Fruit fly (Drosophila melanogaster) whole organism, embryonic: ENCODE measurements around the gene CG15773.

Source experiments
- Blimp-1 ChIP-seq: fragments of 200-800 bp; sonication (Bioruptor generic); optimal IDR thresholded peaks from 3 replicates; lab custom pipeline; 2018; ENCODE audit warnings: missing biosample characterization, missing genetic modification characterization, mild to moderate bottlenecking, moderate library complexity, missing genetic modification reagents
- CG1024 ChIP-seq: fragments of 200-800 bp; sonication (Bioruptor generic); IDR thresholded peaks from 2 replicates; pipeline ENCODE4 v1.3.6; 2022; ENCODE audit warnings: missing biosample characterization, missing genetic modification characterization
- CG10431 ChIP-seq: fragments of 200-800 bp; sonication (Bioruptor generic); optimal IDR thresholded peaks from 3 replicates; lab custom pipeline; 2018; ENCODE audit warnings: missing biosample characterization, mild to moderate bottlenecking, missing genetic modification characterization
- CG10959 ChIP-seq: fragments of 200-800 bp; sonication (Bioruptor generic); IDR thresholded peaks from 2 replicates; pipeline ENCODE4 v1.3.6; 2022; ENCODE audit warnings: missing biosample characterization, missing genetic modification characterization
- CG12744 ChIP-seq: fragments of 200-800 bp; sonication (Bioruptor generic); optimal IDR thresholded peaks from 2 replicates; lab custom pipeline; 2016; ENCODE audit warnings: missing biosample characterization, missing genetic modification characterization
- CG14710 ChIP-seq: fragments of 200-800 bp; sonication (Bioruptor generic); optimal IDR thresholded peaks from 3 replicates; lab custom pipeline; 2019; ENCODE audit warnings: missing biosample characterization, mild to moderate bottlenecking, missing genetic modification characterization, moderate library complexity
- CG1602 ChIP-seq: fragments of 200-800 bp; sonication (Bioruptor generic); optimal IDR thresholded peaks from 3 replicates; lab custom pipeline; 2016; ENCODE audit warnings: missing biosample characterization, missing genetic modification characterization
- CG1603 ChIP-seq: fragments of 200-800 bp; sonication (Bioruptor generic); optimal IDR thresholded peaks from 2 replicates; lab custom pipeline; 2019; ENCODE audit warnings: missing biosample characterization, mild to moderate bottlenecking, missing genetic modification characterization, moderate library complexity
- CG16813 ChIP-seq: fragments of 200-800 bp; sonication (Bioruptor generic); IDR thresholded peaks from 3 replicates; pipeline ENCODE4 v1.3.6; 2022; ENCODE audit warnings: missing biosample characterization, missing genetic modification characterization; ENCODE audit not compliant: partially characterized antibody
- CG32532 ChIP-seq: fragments of 200-800 bp; sonication (Bioruptor generic); IDR thresholded peaks from 2 replicates; pipeline ENCODE4 v1.3.6; 2022; ENCODE audit warnings: missing biosample characterization, missing genetic modification characterization
- CG34422 ChIP-seq: fragments of 200-800 bp; sonication (Bioruptor generic); IDR thresholded peaks from 3 replicates; pipeline ENCODE4 v1.3.6; 2022; ENCODE audit warnings: missing biosample characterization, missing genetic modification characterization
- CG3847 ChIP-seq: fragments of 200-800 bp; sonication (Bioruptor generic); IDR thresholded peaks from 2 replicates; pipeline ENCODE4 v1.3.6; 2022; ENCODE audit warnings: missing biosample characterization, missing genetic modification characterization
- CG4404 ChIP-seq: fragments of 200-800 bp; sonication (Bioruptor generic); IDR thresholded peaks from 2 replicates; pipeline ENCODE4 v1.3.6; 2022; ENCODE audit warnings: missing biosample characterization, missing genetic modification characterization
- CG5953 ChIP-seq: fragments of 200-800 bp; sonication (Bioruptor generic); IDR thresholded peaks from 2 replicates; pipeline ENCODE4 v1.3.6; 2022; ENCODE audit warnings: missing biosample characterization, missing genetic modification characterization
- CG6254 ChIP-seq: fragments of 200-800 bp; sonication (Bioruptor generic); optimal IDR thresholded peaks from 3 replicates; lab custom pipeline; 2017; ENCODE audit warnings: mild to moderate bottlenecking, missing biosample characterization, missing genetic modification reagents, missing genetic modification characterization
- CG7271 ChIP-seq: fragments of 200-800 bp; sonication (Bioruptor generic); optimal IDR thresholded peaks from 2 replicates; lab custom pipeline; 2018; ENCODE audit warnings: missing biosample characterization, mild to moderate bottlenecking, missing genetic modification characterization, moderate library complexity
- CG7556 ChIP-seq: fragments of 200-800 bp; sonication (Bioruptor generic); optimal IDR thresholded peaks from 2 replicates; lab custom pipeline; 2017; ENCODE audit warnings: missing biosample characterization, mild to moderate bottlenecking, missing genetic modification characterization
- Dfd ChIP-seq, 2 experiments: fragments of >200 bp; optimal IDR thresholded peaks; 2 replicates each; lab custom pipeline; 2017; ENCODE audit warnings: missing biosample characterization in 2 of 2, missing genetic modification characterization in 2 of 2
- Dip2 ChIP-seq: fragments of 200-800 bp; sonication (Bioruptor generic); IDR thresholded peaks from 2 replicates; pipeline ENCODE4 v1.3.6; 2022; ENCODE audit warnings: missing biosample characterization, missing genetic modification characterization
- E2f1 ChIP-seq: fragments of 200-800 bp; sonication (Bioruptor generic); IDR thresholded peaks from 2 replicates; pipeline ENCODE4 v1.3.6; 2022; ENCODE audit warnings: missing biosample characterization, missing genetic modification characterization
- H15 ChIP-seq: fragments of 200-800 bp; sonication (Bioruptor generic); IDR thresholded peaks from 3 replicates; pipeline ENCODE4 v1.3.6; 2022; ENCODE audit warnings: missing biosample characterization, missing genetic modification characterization
- Hr3 ChIP-seq: fragments of 200-800 bp; sonication (Bioruptor generic); optimal IDR thresholded peaks from 3 replicates; lab custom pipeline; 2016; ENCODE audit warnings: missing biosample characterization, missing genetic modification characterization
- Hsf ChIP-seq: fragments of 200-800 bp; sonication (Bioruptor generic); optimal IDR thresholded peaks from 3 replicates; lab custom pipeline; 2016; ENCODE audit warnings: missing biosample characterization, missing genetic modification characterization
- Lhr ChIP-seq: fragments of 200-800 bp; sonication (Bioruptor generic); optimal IDR thresholded peaks from 3 replicates; lab custom pipeline; 2017; ENCODE audit warnings: mild to moderate bottlenecking, missing biosample characterization, missing genetic modification reagents, missing genetic modification characterization
- Med ChIP-seq: fragments of 200-800 bp; sonication (Bioruptor generic); peaks from one replicate; lab custom pipeline; 2016; ENCODE audit warnings: missing biosample characterization, missing genetic modification characterization, mild to moderate bottlenecking, inconsistent platforms, moderate library complexity
- Mes4 ChIP-seq: fragments of 200-800 bp; sonication (Bioruptor generic); optimal IDR thresholded peaks from 2 replicates; lab custom pipeline; 2016; ENCODE audit warnings: missing biosample characterization, missing genetic modification characterization
- Poxn ChIP-seq: fragments of 200-800 bp; sonication (Bioruptor generic); IDR thresholded peaks from 2 replicates; pipeline ENCODE4 v1.3.6; 2022; ENCODE audit warnings: missing biosample characterization, missing genetic modification characterization
- Ptx1 ChIP-seq: fragments of 200-800 bp; sonication (Bioruptor generic); IDR thresholded peaks from 2 replicates; pipeline ENCODE4 v1.3.6; 2022; ENCODE audit warnings: missing biosample characterization, missing genetic modification characterization
- Rx ChIP-seq: fragments of 200-800 bp; sonication (Bioruptor generic); IDR thresholded peaks from 2 replicates; pipeline ENCODE4 v1.3.6; 2022; ENCODE audit warnings: missing biosample characterization, missing genetic modification characterization
- Spps ChIP-seq: fragments of 200-800 bp; sonication (Bioruptor generic); optimal IDR thresholded peaks from 2 replicates; lab custom pipeline; 2018; ENCODE audit warnings: missing biosample characterization, mild to moderate bottlenecking, missing genetic modification characterization
- ab ChIP-seq: fragments of 200-800 bp; sonication (Bioruptor generic); optimal IDR thresholded peaks from 2 replicates; lab custom pipeline; 2016; ENCODE audit warnings: missing biosample characterization, missing genetic modification characterization
- az2 ChIP-seq: fragments of 200-800 bp; sonication (Bioruptor generic); optimal IDR thresholded peaks from 3 replicates; lab custom pipeline; 2016; ENCODE audit warnings: missing biosample characterization, missing genetic modification characterization
- cas ChIP-seq: fragments of 200-800 bp; sonication (Bioruptor generic); IDR thresholded peaks from 2 replicates; pipeline ENCODE4 v1.3.6; 2022; ENCODE audit warnings: missing biosample characterization, missing genetic modification characterization
- ci ChIP-seq: fragments of 200-800 bp; sonication (Bioruptor generic); IDR thresholded peaks from 3 replicates; pipeline ENCODE4 v1.3.6; 2022; ENCODE audit warnings: missing biosample characterization, missing genetic modification characterization
- fu2 ChIP-seq: fragments of 200-800 bp; sonication (Bioruptor generic); optimal IDR thresholded peaks from 2 replicates; lab custom pipeline; 2016; ENCODE audit warnings: missing biosample characterization, missing genetic modification characterization
- grau ChIP-seq: fragments of 200-800 bp; optimal IDR thresholded peaks from 3 replicates; lab custom pipeline; 2019; ENCODE audit warnings: missing biosample characterization, mild to moderate bottlenecking, missing genetic modification characterization, moderate library complexity
- h ChIP-seq: fragments of >200 bp; optimal IDR thresholded peaks from 2 replicates; lab custom pipeline; 2017
- insv ChIP-seq, 2 experiments: fragments of 200-800 bp; sonication (Bioruptor generic); optimal IDR thresholded peaks; 3 replicates each; lab custom pipeline; 2016 to 2018; ENCODE audit warnings: missing biosample characterization in 2 of 2, missing genetic modification characterization in 2 of 2
- kah ChIP-seq: fragments of 200-800 bp; sonication (Bioruptor generic); optimal IDR thresholded peaks from 2 replicates; lab custom pipeline; 2018; ENCODE audit warnings: missing biosample characterization, mild to moderate bottlenecking, missing genetic modification characterization
- prd ChIP-seq, 3 experiments: fragments of >200 bp in 2 of 3; fragments of 200-800 bp in 1 of 3; sonication (Bioruptor generic) in 1 of 3; optimal IDR thresholded peaks in 2 of 3; IDR thresholded peaks in 1 of 3; 2 replicates in 2 of 3; 3 replicates in 1 of 3; pipeline versions ENCODE4 v1.3.6 to Lab custom; 2017 to 2022; ENCODE audit warnings: missing biosample characterization in 1 of 3, missing genetic modification characterization in 1 of 3
- psq ChIP-seq: fragments of 200-800 bp; sonication (Bioruptor generic); optimal IDR thresholded peaks from 2 replicates; lab custom pipeline; 2017; ENCODE audit warnings: missing biosample characterization, missing genetic modification characterization
- ranshi ChIP-seq: fragments of 200-800 bp; sonication (Bioruptor generic); IDR thresholded peaks from 2 replicates; pipeline ENCODE4 v1.3.6; 2022; ENCODE audit warnings: missing biosample characterization, missing genetic modification characterization
- row ChIP-seq: fragments of 200-800 bp; sonication (Bioruptor generic); IDR thresholded peaks from 3 replicates; pipeline ENCODE4 v1.3.6; 2022; ENCODE audit warnings: missing biosample characterization, missing genetic modification characterization
- slbo ChIP-seq: fragments of 200-800 bp; sonication (Bioruptor generic); IDR thresholded peaks from 2 replicates; pipeline ENCODE4 v1.3.6; 2022; ENCODE audit warnings: missing biosample characterization, missing genetic modification characterization
- ssp ChIP-seq: fragments of 200-800 bp; sonication (Bioruptor generic); IDR thresholded peaks from 2 replicates; pipeline ENCODE4 v1.3.6; 2022; ENCODE audit warnings: missing biosample characterization, missing genetic modification characterization
- tap ChIP-seq: fragments of 200-800 bp; optimal IDR thresholded peaks from 3 replicates; lab custom pipeline; 2019; ENCODE audit warnings: missing biosample characterization, mild to moderate bottlenecking, missing genetic modification characterization, moderate library complexity
- trem ChIP-seq: fragments of 200-800 bp; optimal IDR thresholded peaks from 3 replicates; lab custom pipeline; 2019; ENCODE audit warnings: missing biosample characterization, mild to moderate bottlenecking, missing genetic modification characterization, moderate library complexity
- tup ChIP-seq: fragments of 200-800 bp; sonication (Bioruptor generic); optimal IDR thresholded peaks from 2 replicates; lab custom pipeline; 2016; ENCODE audit warnings: missing biosample characterization, mild to moderate bottlenecking, missing genetic modification characterization, moderate library complexity
- twi ChIP-seq: fragments of 200-800 bp; optimal IDR thresholded peaks from 2 replicates; lab custom pipeline; 2019; ENCODE audit warnings: missing biosample characterization, mild to moderate bottlenecking, missing genetic modification characterization, moderate library complexity

The CG15773 gene

DNA sequence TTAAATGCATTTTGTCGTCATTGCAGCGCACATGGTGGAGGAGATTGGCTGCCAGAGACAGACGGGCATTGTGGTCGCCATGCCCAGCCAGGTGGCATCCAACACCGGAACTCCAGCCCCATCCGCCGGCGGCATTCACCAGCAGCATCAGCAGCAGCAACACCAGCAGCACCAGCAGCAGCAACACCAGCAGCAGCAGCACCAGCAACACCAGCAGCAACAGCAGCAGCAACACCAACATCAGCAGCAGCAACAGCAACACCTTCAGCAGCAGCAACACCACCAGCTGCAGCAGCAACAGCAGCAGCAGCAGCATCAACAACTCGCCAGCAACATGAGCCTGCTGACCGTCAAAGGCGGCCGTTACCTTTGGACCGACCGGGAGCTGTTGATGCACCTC is 20.3 kb downstream of the CG15773 start:
- no peak for TF ChIP-seq CG12744 (GFP tag; lab: Kevin White, UChicago)
- no peak for TF ChIP-seq CG14710 (tag; lab: Kevin White, UChicago)
- no peak for TF ChIP-seq CG7271
- no peak for TF ChIP-seq grau (tag; lab: Kevin White, UChicago)
- no peak for TF ChIP-seq CG34422 (GFP tag; lab: Robert Waterston, UW)
- TF ChIP-seq Med (GFP tag; lab: Kevin White, UChicago) = peak; percentile 14
- no peak for TF ChIP-seq Rx
- TF ChIP-seq Hsf = no peak
- no peak for TF ChIP-seq twi
- peak in 1 of 2 experiments; percentile 39 for TF ChIP-seq Dfd (GFP tag; optimal IDR thresholded peaks at IDR 0.05; lab: Kevin White, UChicago)
- TF ChIP-seq psq (GFP tag; lab: Kevin White, UChicago) = no peak
- no peak for TF ChIP-seq kah
- no peak for TF ChIP-seq Lhr (GFP tag; lab: Kevin White, UChicago)
- no peak for TF ChIP-seq Ptx1 (GFP tag; lab: Robert Waterston, UW)
- no peak for TF ChIP-seq CG3847 (GFP tag; lab: Robert Waterston, UW)
- TF ChIP-seq, all 482 proteins: peak for 2

DNA sequence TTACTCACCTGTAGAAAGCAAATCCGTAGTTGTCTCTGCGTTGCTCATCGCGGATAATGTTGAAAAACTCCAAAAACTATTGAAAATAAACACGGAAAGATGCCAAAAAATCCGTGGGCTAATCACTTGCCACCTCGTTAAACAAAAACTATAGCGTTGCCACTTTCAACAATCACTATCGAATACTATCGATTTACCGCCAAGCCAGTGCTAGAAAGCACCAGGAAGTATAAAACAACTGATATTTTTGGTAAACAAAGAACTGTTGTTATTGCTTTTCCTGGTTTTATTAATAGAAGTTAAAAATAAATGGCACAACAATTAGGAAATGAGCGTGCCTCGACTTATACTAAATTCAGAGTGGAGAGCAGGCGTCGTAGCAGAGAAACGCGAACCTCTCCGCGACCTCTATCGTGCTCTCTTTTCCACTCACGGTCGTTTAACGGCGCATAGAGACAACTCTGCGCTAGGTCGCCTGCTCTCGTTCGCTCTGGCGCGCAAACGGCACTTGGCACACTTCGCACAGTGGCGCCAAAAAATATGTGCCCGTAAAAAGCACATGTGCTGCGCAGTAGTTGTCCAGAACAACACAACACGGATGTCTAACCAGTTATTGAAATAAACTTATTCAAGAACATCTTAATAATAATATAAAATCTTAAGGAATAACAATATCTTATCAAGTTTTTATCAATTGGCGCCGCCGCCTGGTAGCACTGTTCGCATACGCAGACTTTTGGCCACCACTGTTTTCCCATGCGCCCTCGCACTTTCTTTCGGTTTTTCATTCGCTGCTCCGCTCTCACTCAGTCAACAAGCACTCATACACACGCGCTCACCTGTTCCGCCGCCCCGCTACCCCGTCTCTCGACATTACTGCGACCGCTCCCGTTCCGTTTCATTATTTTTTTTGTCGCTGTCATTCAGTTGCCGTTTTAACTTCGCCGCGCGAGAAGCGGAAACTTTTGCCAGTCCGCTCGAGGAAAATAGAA is 22.6 kb downstream of the CG15773 start, which contains the start of the genes lin-52 and CG15771:
Gene lin-52, minus strand, starts transcription at position 122 of the 992 bp plus-strand sequence.
Gene CG15771, plus strand, starts transcription at position 738 of the 992 bp plus-strand sequence.
- TF ChIP-seq insv (GFP tag; optimal IDR thresholded peaks at IDR 0.05; lab: Kevin White, UChicago) (peak in 1 of 2 experiments; percentile 78), ssp (GFP tag; lab: Robert Waterston, UW) (peak; percentile 89), prd (optimal IDR thresholded peaks at IDR 0.05; lab: Kevin White, UChicago) (no peak), prd (GFP tag; IDR thresholded peaks at IDR 0.05; lab: Robert Waterston, UW) (peak; percentile 97), slbo (GFP tag; lab: Robert Waterston, UW) (peak; percentile 96), CG4404 (peak; percentile 94), CG5953 (peak; percentile 79; the same call in 1 of the 2 replicates), CG10959 (GFP tag; lab: Robert Waterston, UW) (peak; percentile 88), Hr3 (GFP tag; lab: Kevin White, UChicago) (peak; percentile 93), ab (GFP tag; lab: Kevin White, UChicago) (peak; percentile 85), CG1603 (tag; lab: Kevin White, UChicago) (peak; percentile 85), CG6254 (GFP tag; lab: Kevin White, UChicago) (peak; percentile 88), trem (peak; percentile 82), Dip2 (peak; percentile 72; the same call in 1 of the 2 replicates), CG1602 (GFP tag; lab: Kevin White, UChicago) (peak; percentile 84), tap (tag; lab: Kevin White, UChicago) (peak; percentile 92), fu2 (GFP tag; lab: Kevin White, UChicago) (peak; percentile 24), H15 (GFP tag; lab: Robert Waterston, UW) (peak; percentile 91), Mes4 (GFP tag; lab: Kevin White, UChicago) (peak; percentile 60), Blimp-1 (GFP tag; lab: Kevin White, UChicago) (peak; percentile 90), CG32532 (GFP tag; lab: Robert Waterston, UW) (peak; percentile 97), CG7556 (GFP tag; lab: Kevin White, UChicago) (peak; percentile 97), E2f1 (peak; percentile 94), az2 (GFP tag; lab: Kevin White, UChicago) (peak; percentile 93), CG16813 (peak; percentile 57), h (no peak), CG34422 (GFP tag; lab: Robert Waterston, UW) (peak; percentile 91), CG1024 (GFP tag; lab: Robert Waterston, UW) (peak; percentile 78), ci (GFP tag; lab: Robert Waterston, UW) (peak; percentile 94), row (GFP tag; lab: Robert Waterston, UW) (peak; percentile 100), ranshi (peak; percentile 93), cas (GFP tag; lab: Robert Waterston, UW) (peak; percentile 87), Spps (tag; lab: Kevin White, UChicago) (peak; percentile 84), CG10431 (GFP tag; lab: Kevin White, UChicago) (peak; percentile 87), tup (GFP tag; lab: Kevin White, UChicago) (peak; percentile 87), Poxn (GFP tag; lab: Robert Waterston, UW) (peak; percentile 85)
